Worm (Caenorhabditis elegans): Measurements from ENCODE around the gene Y62E10A.24.

ce11 chrIV:13374918-13375317, 4.4 kb downstream of the Y62E10A.24 start:
- TF ChIP-seq ama-1 (optimal IDR thresholded peaks at IDR 0.05) (no peak), pes-1 (GFP tag; IDR thresholded peaks at IDR 0.05) (no peak), B0310.2 (tag; optimal IDR thresholded peaks at IDR 0.05) (no peak)
